Worm (Caenorhabditis elegans): ENCODE data around the gene ptp-8.

DNA sequence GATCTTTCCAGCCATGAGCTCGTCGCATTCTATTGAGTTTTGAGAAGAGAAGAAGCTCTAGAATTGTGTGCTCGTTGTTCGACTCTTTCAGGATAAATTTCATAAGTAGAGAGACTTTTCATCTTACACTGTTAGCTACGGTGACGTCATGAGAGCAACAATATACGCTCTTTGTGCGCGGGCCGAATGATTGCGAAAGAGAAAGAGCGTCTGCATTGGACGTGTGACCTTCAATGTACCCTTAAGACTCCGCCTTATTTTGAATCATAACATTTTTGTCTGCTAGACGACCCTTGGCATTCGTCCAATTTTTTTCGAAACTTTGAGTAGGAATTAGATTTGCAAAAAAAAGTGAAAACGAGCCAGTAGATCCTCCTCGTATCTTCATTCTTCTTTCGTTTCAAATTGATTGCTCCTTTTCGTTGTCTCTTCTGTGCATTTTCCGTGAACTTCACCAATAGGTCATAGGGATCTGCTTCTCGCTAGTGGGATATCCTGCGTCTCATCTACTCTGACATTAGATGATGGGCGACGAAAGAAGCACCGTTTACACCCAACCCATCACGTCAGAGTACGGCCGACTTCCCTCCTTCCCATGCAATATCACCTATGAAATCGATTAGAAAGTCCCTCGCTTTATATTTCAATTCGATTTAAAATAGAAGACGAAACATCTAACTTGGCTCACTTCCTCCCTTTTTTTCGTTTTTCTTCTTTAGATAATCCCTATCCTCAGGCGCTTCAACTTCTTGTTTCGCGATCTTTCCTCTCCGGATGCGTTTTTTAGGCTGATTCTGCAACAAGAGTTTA is 9.9 kb downstream of the ptp-8 start:
- TF ChIP-seq pha-4 (tag; optimal IDR thresholded peaks at IDR 0.05) = no peak
- no peak for TF ChIP-seq elt-1 (tag; optimal IDR thresholded peaks at IDR 0.05; ENCODE audit: borderline replicate concordance, insufficient read depth)
- no peak for TF ChIP-seq nhr-237 (tag; optimal IDR thresholded peaks at IDR 0.05)
- no peak for TF ChIP-seq flh-1 (GFP tag; optimal IDR thresholded peaks at IDR 0.05)
- TF ChIP-seq unc-62 (GFP tag; optimal IDR thresholded peaks at IDR 0.05) = peak; percentile 48
- TF ChIP-seq unc-39 (tag; optimal IDR thresholded peaks at IDR 0.05) = no peak
- no peak for TF ChIP-seq lin-32 (GFP tag; optimal IDR thresholded peaks at IDR 0.05)
- no peak for TF ChIP-seq sptf-1 (tag; optimal IDR thresholded peaks at IDR 0.05)
- no peak for TF ChIP-seq tbx-8 (GFP tag; optimal IDR thresholded peaks at IDR 0.05)
- TF ChIP-seq blmp-1 (tag; optimal IDR thresholded peaks at IDR 0.05) = no peak

Data from whole organism, mixed stage, embryonic.